Fruit fly (Drosophila melanogaster) whole organism, wandering third instar larva: Measurements from ENCODE around the gene Usp1.

ENCODE experiments used
- Abd-B ChIP-seq: fragments of >200 bp; optimal IDR thresholded peaks from 2 replicates; lab custom pipeline; 2017; ENCODE audit warnings: missing biosample characterization, missing genetic modification characterization
- CG32264 ChIP-seq: fragments of 200-800 bp; sonication (Bioruptor generic); optimal IDR thresholded peaks from 2 replicates; lab custom pipeline; 2016; ENCODE audit warnings: missing biosample characterization, missing genetic modification characterization
- CG9705 ChIP-seq: fragments of 200-800 bp; sonication (Bioruptor generic); optimal IDR thresholded peaks from 2 replicates; lab custom pipeline; 2018; ENCODE audit warnings: missing biosample characterization, mild to moderate bottlenecking, missing genetic modification characterization
- CrebA ChIP-seq: fragments of 200-800 bp; sonication (Bioruptor generic); optimal IDR thresholded peaks from 2 replicates; lab custom pipeline; 2016; ENCODE audit warnings: missing biosample characterization, mild to moderate bottlenecking, missing genetic modification characterization, borderline replicate concordance
- Dfd ChIP-seq: fragments of >200 bp; optimal IDR thresholded peaks from 2 replicates; lab custom pipeline; 2017; ENCODE audit warnings: missing biosample characterization, missing genetic modification characterization
- Dif ChIP-seq: fragments of 200-275, 200-300 bp; sonication (Bioruptor generic); optimal IDR thresholded peaks from 2 replicates; lab custom pipeline; 2018; ENCODE audit warnings: missing biosample characterization, missing genetic modification characterization; ENCODE audit not compliant: partially characterized antibody
- GATAd ChIP-seq: sonication (Bioruptor generic); optimal IDR thresholded peaks from 2 replicates; lab custom pipeline; 2016; ENCODE audit warnings: missing biosample characterization, missing genetic modification characterization
- HLH106 ChIP-seq: fragments of 200-800 bp; optimal IDR thresholded peaks from 3 replicates; lab custom pipeline; 2019; ENCODE audit warnings: missing biosample characterization, mild to moderate bottlenecking, missing genetic modification characterization, moderate library complexity
- Hr78 ChIP-seq: fragments of >200 bp; optimal IDR thresholded peaks from 2 replicates; lab custom pipeline; 2017; ENCODE audit warnings: missing biosample characterization, missing genetic modification characterization
- Hr83 ChIP-seq: fragments of 200-300 bp; sonication (Bioruptor generic); optimal IDR thresholded peaks from 2 replicates; lab custom pipeline; 2016; ENCODE audit warnings: missing biosample characterization, mild to moderate bottlenecking, missing genetic modification characterization, moderate library complexity; ENCODE audit not compliant: poor library complexity, severe bottlenecking
- Jra ChIP-seq: sonication (Bioruptor generic); optimal IDR thresholded peaks from 2 replicates; lab custom pipeline; 2016; ENCODE audit warnings: missing biosample characterization, missing genetic modification characterization
- Mio ChIP-seq: sonication (Bioruptor generic); optimal IDR thresholded peaks from 2 replicates; lab custom pipeline; 2016; ENCODE audit warnings: missing biosample characterization, missing genetic modification characterization
- Myc ChIP-seq: fragments of >200 bp; optimal IDR thresholded peaks from 2 replicates; lab custom pipeline; 2017
- N ChIP-seq: fragments of >200 bp; optimal IDR thresholded peaks from 2 replicates; lab custom pipeline; 2018; ENCODE audit warnings: missing biosample characterization, missing external identifiers, missing genetic modification characterization
- OdsH ChIP-seq: fragments of 200-800 bp; sonication (Bioruptor generic); optimal IDR thresholded peaks from 2 replicates; lab custom pipeline; 2016; ENCODE audit warnings: missing biosample characterization, mild to moderate bottlenecking, missing genetic modification characterization
- Rel ChIP-seq, 2 experiments: fragments of 200-800 bp; sonication (Bioruptor generic) in 1 of 2; optimal IDR thresholded peaks; 2 replicates in 1 of 2; 3 replicates in 1 of 2; lab custom pipeline; 2016 to 2019; ENCODE audit warnings: mild to moderate bottlenecking in 2 of 2, missing biosample characterization in 2 of 2, missing genetic modification characterization in 2 of 2, moderate library complexity in 1 of 2
- Sp1 ChIP-seq: fragments of 200-800 bp; sonication (Bioruptor generic); optimal IDR thresholded peaks from 3 replicates; lab custom pipeline; 2019; ENCODE audit warnings: missing biosample characterization, mild to moderate bottlenecking, missing genetic modification characterization, moderate library complexity
- Vsx2 ChIP-seq: fragments of 200-300, 225-300 bp; sonication (Bioruptor generic); optimal IDR thresholded peaks from 2 replicates; lab custom pipeline; 2018; ENCODE audit warnings: missing biosample characterization, missing genetic modification characterization; ENCODE audit not compliant: partially characterized antibody
- brk ChIP-seq: fragments of 200-800 bp; sonication (Bioruptor generic); optimal IDR thresholded peaks from 2 replicates; lab custom pipeline; 2016; ENCODE audit warnings: missing biosample characterization, mild to moderate bottlenecking, missing genetic modification characterization
- dmrt93B ChIP-seq: fragments of 200-800 bp; sonication (Bioruptor generic); optimal IDR thresholded peaks from 2 replicates; lab custom pipeline; 2018; ENCODE audit warnings: missing biosample characterization, mild to moderate bottlenecking, missing genetic modification characterization
- dsf ChIP-seq: sonication (Bioruptor generic); optimal IDR thresholded peaks from 2 replicates; lab custom pipeline; 2016; ENCODE audit warnings: missing biosample characterization, missing genetic modification characterization, borderline replicate concordance
- ey ChIP-seq: fragments of 200-800 bp; sonication (Bioruptor generic); optimal IDR thresholded peaks from 2 replicates; lab custom pipeline; 2016; ENCODE audit warnings: missing biosample characterization, missing genetic modification characterization
- foxo ChIP-seq, 2 experiments: fragments of 200-800 bp; sonication (Bioruptor generic); optimal IDR thresholded peaks; 2 replicates in 1 of 2; 3 replicates in 1 of 2; lab custom pipeline; 2016 to 2017; ENCODE audit warnings: missing biosample characterization in 2 of 2, missing genetic modification characterization in 2 of 2
- fru ChIP-seq: fragments of 200-800 bp; sonication (Bioruptor generic); optimal IDR thresholded peaks from 3 replicates; lab custom pipeline; 2016; ENCODE audit warnings: missing biosample characterization, mild to moderate bottlenecking, missing genetic modification characterization
- h ChIP-seq: fragments of 200-800 bp; sonication (Bioruptor generic); optimal IDR thresholded peaks from 3 replicates; lab custom pipeline; 2016; ENCODE audit warnings: missing biosample characterization, mild to moderate bottlenecking, missing genetic modification characterization
- jim ChIP-seq: fragments of 175-275, 200-325 bp; sonication (Bioruptor generic); optimal IDR thresholded peaks from 2 replicates; lab custom pipeline; 2016; ENCODE audit warnings: missing biosample characterization, mild to moderate bottlenecking, missing genetic modification characterization
- lola ChIP-seq: fragments of >200 bp; optimal IDR thresholded peaks from 2 replicates; lab custom pipeline; 2017; ENCODE audit warnings: missing biosample characterization, missing genetic modification characterization
- psq ChIP-seq: fragments of 200-800 bp; sonication (Bioruptor generic); optimal IDR thresholded peaks from 3 replicates; lab custom pipeline; 2017; ENCODE audit warnings: missing biosample characterization, mild to moderate bottlenecking, missing genetic modification characterization, moderate library complexity
- rgr ChIP-seq: fragments of 200-800 bp; sonication (Bioruptor generic); optimal IDR thresholded peaks from 3 replicates; lab custom pipeline; 2016; ENCODE audit warnings: missing biosample characterization, mild to moderate bottlenecking, missing genetic modification characterization
- sv ChIP-seq: fragments of 200-800 bp; sonication (Bioruptor generic); optimal IDR thresholded peaks from 3 replicates; lab custom pipeline; 2016; ENCODE audit warnings: missing biosample characterization, missing genetic modification characterization
- usp ChIP-seq: fragments of >200 bp; optimal IDR thresholded peaks from 2 replicates; lab custom pipeline; 2017; ENCODE audit warnings: missing biosample characterization, missing genetic modification characterization
- woc ChIP-seq: sonication (Bioruptor generic); optimal IDR thresholded peaks from 2 replicates; lab custom pipeline; 2016; ENCODE audit warnings: missing biosample characterization, mild to moderate bottlenecking, missing genetic modification characterization

Usp1 gene

dm6 chr3R:29259466-29260132, 30.6 kb downstream of the Usp1 start:
- TF ChIP-seq rgr (GFP tag; lab: Kevin White, UChicago): no peak
- no peak for TF ChIP-seq CrebA (GFP tag; lab: Kevin White, UChicago)
- TF ChIP-seq N (GFP tag; lab: Kevin White, UChicago): no peak
- no peak for TF ChIP-seq Hr83
- TF ChIP-seq usp (GFP tag; lab: Kevin White, UChicago): no peak
- no peak for TF ChIP-seq psq (GFP tag; lab: Kevin White, UChicago)
- TF ChIP-seq Myc (lab: Kevin White, UChicago): no peak
- no peak for TF ChIP-seq Dif (GFP tag; lab: Kevin White, UChicago)

- TF ChIP-seq sv (GFP tag; lab: Kevin White, UChicago) (no peak), rgr (GFP tag; lab: Kevin White, UChicago) (no peak), h (GFP tag; lab: Kevin White, UChicago) (no peak), Vsx2 (GFP tag; lab: Kevin White, UChicago) (no peak), Hr78 (GFP tag; lab: Kevin White, UChicago) (no peak), Hr83 (no peak), CG32264 (GFP tag; lab: Kevin White, UChicago) (no peak), Mio (GFP tag; lab: Kevin White, UChicago) (no peak), dsf (GFP tag; lab: Kevin White, UChicago) (no peak), Jra (GFP tag; lab: Kevin White, UChicago) (no peak), Dif (GFP tag; lab: Kevin White, UChicago) (no peak), lola (GFP tag; lab: Kevin White, UChicago) (no peak), jim (no peak), CG9705 (GFP tag; lab: Kevin White, UChicago) (no peak), usp (GFP tag; lab: Kevin White, UChicago) (no peak), fru (no peak), GATAd (GFP tag; lab: Kevin White, UChicago) (no peak)
Observed at dm6 chr3R:29262481-29262880, 33.5 kb downstream of the Usp1 start.

dm6 chr3R:29263264-29263663, 34.3 kb downstream of the Usp1 start:
- TF ChIP-seq brk: no peak
- no peak for TF ChIP-seq CG9705 (GFP tag; lab: Kevin White, UChicago)
- TF ChIP-seq Vsx2 (GFP tag; lab: Kevin White, UChicago): no peak
- no peak for TF ChIP-seq GATAd (GFP tag; lab: Kevin White, UChicago)
- TF ChIP-seq dmrt93B (GFP tag; lab: Kevin White, UChicago): no peak
- TF ChIP-seq Hr78 (GFP tag; lab: Kevin White, UChicago): no peak
- no peak for TF ChIP-seq Rel (GFP tag; optimal IDR thresholded peaks at IDR 0.05; lab: Kevin White, UChicago)
- no peak for TF ChIP-seq Rel (tag; optimal IDR thresholded peaks at IDR 0.05; lab: Kevin White, UChicago)
- no peak for TF ChIP-seq Abd-B (GFP tag; lab: Kevin White, UChicago)
- TF ChIP-seq ey: no peak
- TF ChIP-seq foxo (GFP tag; optimal IDR thresholded peaks at IDR 0.05; lab: Kevin White, UChicago): no peak

dm6 chr3R:29265075-29265474, 36.1 kb downstream of the Usp1 start:
- TF ChIP-seq Sp1 (GFP tag; lab: Kevin White, UChicago): peak; percentile 4
- peak; percentile 12 for TF ChIP-seq fru
- peak in 1 of 2 experiments; percentile 6 for TF ChIP-seq foxo (GFP tag; optimal IDR thresholded peaks at IDR 0.05; lab: Kevin White, UChicago)
- no peak for TF ChIP-seq Vsx2 (GFP tag; lab: Kevin White, UChicago)
- TF ChIP-seq woc (GFP tag; lab: Kevin White, UChicago): peak; percentile 11
- no peak for TF ChIP-seq brk
- no peak for TF ChIP-seq jim
- TF ChIP-seq rgr (GFP tag; lab: Kevin White, UChicago): no peak
- TF ChIP-seq Myc (lab: Kevin White, UChicago): no peak
- no peak for TF ChIP-seq Hr83
- no peak for TF ChIP-seq Rel (GFP tag; optimal IDR thresholded peaks at IDR 0.05; lab: Kevin White, UChicago)
- no peak for TF ChIP-seq Rel (tag; optimal IDR thresholded peaks at IDR 0.05; lab: Kevin White, UChicago)
- TF ChIP-seq HLH106 (tag; lab: Kevin White, UChicago): peak; percentile 13
- no peak for TF ChIP-seq OdsH (GFP tag; lab: Kevin White, UChicago)
- no peak for TF ChIP-seq Dfd (GFP tag; lab: Kevin White, UChicago)
- TF ChIP-seq CG32264 (GFP tag; lab: Kevin White, UChicago): no peak
